Worm (Caenorhabditis elegans): ENCODE results near the gene srbc-21.

The srbc-21 gene

DNA sequence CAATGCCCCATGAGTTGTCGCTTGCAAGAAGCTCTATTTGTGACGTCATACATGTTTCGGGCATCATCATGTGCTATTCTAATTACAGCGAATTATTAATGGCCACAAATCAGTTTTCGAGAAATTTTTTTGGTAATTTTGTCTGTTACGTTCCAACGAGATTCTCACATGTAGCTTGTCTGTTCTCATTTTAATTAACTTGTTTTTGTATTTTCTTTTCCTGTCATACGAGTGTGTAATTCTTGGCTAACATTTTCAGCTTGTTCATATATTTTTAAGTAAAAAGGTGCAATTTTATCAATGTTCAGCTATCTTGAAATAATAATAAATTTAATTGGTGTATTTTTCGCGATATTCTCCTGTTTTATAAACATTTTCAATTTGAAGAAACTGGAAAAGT lies at the start of gene srbc-21:
srbc-21 (plus strand) TSS at position 301 of the 400 bp plus-strand sequence.
- no peak for TF ChIP-seq nhr-25 (tag; optimal IDR thresholded peaks at IDR 0.05; ENCODE audit: borderline replicate concordance, insufficient read depth)
- TF ChIP-seq Y75B8A.6 (GFP tag; IDR thresholded peaks at IDR 0.05) = no peak
- no peak for TF ChIP-seq duxl-1 (tag; optimal IDR thresholded peaks at IDR 0.05; ENCODE audit: poor library complexity)
- no peak for TF ChIP-seq R02D3.7 (tag; optimal IDR thresholded peaks at IDR 0.05)
- no peak for TF ChIP-seq mep-1 (tag; optimal IDR thresholded peaks at IDR 0.05)
- no peak for TF ChIP-seq F26F4.8 (GFP tag; conservative IDR thresholded peaks at IDR 0.05)
- TF ChIP-seq fkh-10 (GFP tag; optimal IDR thresholded peaks at IDR 0.05) = no peak
- TF ChIP-seq hif-1 (tag; optimal IDR thresholded peaks at IDR 0.05) = no peak
- TF ChIP-seq zfp-3 (GFP tag; conservative IDR thresholded peaks at IDR 0.05) = no peak
- no peak for TF ChIP-seq pqm-1 (tag; optimal IDR thresholded peaks at IDR 0.05)
- TF ChIP-seq mxl-3 (GFP tag; optimal IDR thresholded peaks at IDR 0.05) = no peak
- no peak for TF ChIP-seq spr-3 (GFP tag; optimal IDR thresholded peaks at IDR 0.05)
- no peak for TF ChIP-seq nhr-111 (GFP tag; optimal IDR thresholded peaks at IDR 0.05)
- TF ChIP-seq daf-8 (GFP tag; IDR thresholded peaks at IDR 0.05) = no peak
- TF ChIP-seq nhr-237 (tag; optimal IDR thresholded peaks at IDR 0.05) = no peak
- no peak for TF ChIP-seq saeg-2 (GFP tag; IDR thresholded peaks at IDR 0.05)
- no peak for TF ChIP-seq madf-5 (GFP tag; IDR thresholded peaks at IDR 0.05)

DNA sequence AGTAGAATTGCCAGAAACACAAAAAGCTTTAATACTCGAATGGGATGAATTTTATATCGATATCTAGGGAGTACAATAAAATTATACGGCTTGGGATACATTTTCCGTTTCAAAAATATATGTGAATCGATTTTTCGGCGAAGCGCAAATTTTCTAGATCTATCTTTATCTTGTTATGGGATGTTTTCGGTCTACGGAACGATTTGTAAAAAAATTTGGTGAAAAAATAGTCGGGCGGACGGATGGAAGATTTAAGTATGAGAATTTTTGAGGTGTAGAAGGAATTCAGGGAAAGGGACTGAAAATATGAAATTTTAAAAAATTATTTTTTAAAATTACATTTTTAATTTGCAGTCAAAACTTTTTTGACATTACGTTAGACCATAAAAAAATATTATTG lies 49.4 kb upstream of the srbc-21 start, which contains the start of gene F22F7.4:
F22F7.4 (minus strand) TSS at position 101 of the 400 bp plus-strand sequence.
- TF ChIP-seq D1046.2 (GFP tag; IDR thresholded peaks at IDR 0.05) = no peak
- TF ChIP-seq Y75B8A.6 (GFP tag; IDR thresholded peaks at IDR 0.05) = no peak
- no peak for TF ChIP-seq unc-39 (tag; optimal IDR thresholded peaks at IDR 0.05)
- TF ChIP-seq rbr-2 (tag; optimal IDR thresholded peaks at IDR 0.05) = no peak
- no peak for TF ChIP-seq nhr-42 (GFP tag; IDR thresholded peaks at IDR 0.05)
- no peak for TF ChIP-seq pqm-1 (tag; optimal IDR thresholded peaks at IDR 0.05)
- TF ChIP-seq madf-5 (GFP tag; IDR thresholded peaks at IDR 0.05) = no peak
- no peak for TF ChIP-seq dve-1 (tag; optimal IDR thresholded peaks at IDR 0.05; ENCODE audit: insufficient read depth)
- TF ChIP-seq lsy-2 (tag; optimal IDR thresholded peaks at IDR 0.05) = no peak
- TF ChIP-seq vab-7 (GFP tag; IDR thresholded peaks at IDR 0.05) = no peak
- TF ChIP-seq ceh-82 (tag; optimal IDR thresholded peaks at IDR 0.05) = no peak
- TF ChIP-seq mep-1 (tag; optimal IDR thresholded peaks at IDR 0.05) = no peak
- TF ChIP-seq ceh-44 (GFP tag; IDR thresholded peaks at IDR 0.05) = no peak
- TF ChIP-seq mxl-3 (GFP tag; optimal IDR thresholded peaks at IDR 0.05) = no peak
- TF ChIP-seq Y48G9A.11 (GFP tag; IDR thresholded peaks at IDR 0.05) = no peak
- no peak for TF ChIP-seq ztf-11 (tag; optimal IDR thresholded peaks at IDR 0.05)
- TF ChIP-seq ceh-28 (tag; optimal IDR thresholded peaks at IDR 0.05) = no peak
- no peak for TF ChIP-seq madf-9 (GFP tag; conservative IDR thresholded peaks at IDR 0.05)
- TF ChIP-seq mdt-29 (GFP tag; IDR thresholded peaks at IDR 0.05) = no peak
- TF ChIP-seq daf-12 (tag; optimal IDR thresholded peaks at IDR 0.05) = no peak

DNA sequence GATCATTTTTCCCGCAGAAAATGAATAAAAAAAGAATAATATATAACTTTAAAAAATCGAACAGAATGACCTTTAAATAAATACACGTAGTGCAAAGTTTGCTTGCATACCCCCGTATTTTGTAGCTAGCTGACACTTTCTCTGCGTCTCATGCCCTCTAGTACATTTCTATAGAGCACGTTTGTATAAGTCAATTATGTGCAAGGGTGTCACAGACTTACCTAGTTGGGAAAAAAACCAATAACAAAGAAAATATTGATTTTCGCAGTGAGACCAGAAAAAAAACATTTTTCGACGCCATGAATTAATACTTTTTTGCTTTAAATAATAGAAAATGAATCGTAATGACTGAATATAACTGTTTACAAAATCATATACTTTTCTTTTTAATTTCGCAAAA lies 46.0 kb upstream of the srbc-21 start, which contains the start of gene ckb-4:
ckb-4 (minus strand) TSS at position 140 of the 400 bp plus-strand sequence.
- TF ChIP-seq hif-1 (tag; optimal IDR thresholded peaks at IDR 0.05) = peak in 1 of 2 experiments; percentile 2
- TF ChIP-seq pqm-1 (tag; optimal IDR thresholded peaks at IDR 0.05) = peak; percentile 4
- no peak for TF ChIP-seq daf-12 (tag; optimal IDR thresholded peaks at IDR 0.05)
- TF ChIP-seq lin-13 (GFP tag; optimal IDR thresholded peaks at IDR 0.05) = peak; percentile 26
- TF ChIP-seq set-16 (GFP tag; IDR thresholded peaks at IDR 0.05) = no peak
- TF ChIP-seq nhr-77 (tag; optimal IDR thresholded peaks at IDR 0.05) = peak; percentile 10
- peak; percentile 32 for TF ChIP-seq dpl-1 (GFP tag; optimal IDR thresholded peaks at IDR 0.05)
- peak; percentile 15 for TF ChIP-seq nhr-11 (tag; optimal IDR thresholded peaks at IDR 0.05)
- no peak for TF ChIP-seq mxl-3 (GFP tag; optimal IDR thresholded peaks at IDR 0.05)
- no peak for TF ChIP-seq fos-1 (tag; optimal IDR thresholded peaks at IDR 0.05)
- no peak for TF ChIP-seq hmg-1.1 (GFP tag; IDR thresholded peaks at IDR 0.05)
- TF ChIP-seq daf-16 (GFP tag; optimal IDR thresholded peaks at IDR 0.05) = no peak
- TF ChIP-seq daf-16 (tag; optimal IDR thresholded peaks at IDR 0.05) = no peak
- TF ChIP-seq pha-4 (GFP tag; IDR thresholded peaks at IDR 0.05) = no peak
- peak; percentile 44 for TF ChIP-seq pha-4 (tag; optimal IDR thresholded peaks at IDR 0.05)
- no peak for TF ChIP-seq ZK546.5 (tag; optimal IDR thresholded peaks at IDR 0.05)
- no peak for TF ChIP-seq zfp-3 (GFP tag; conservative IDR thresholded peaks at IDR 0.05)
- TF ChIP-seq lir-3 (tag; optimal IDR thresholded peaks at IDR 0.05) = no peak
- no peak for TF ChIP-seq ceh-20 (GFP tag; IDR thresholded peaks at IDR 0.05)
- TF ChIP-seq vab-7 (GFP tag; IDR thresholded peaks at IDR 0.05) = no peak
- TF ChIP-seq nhr-6 (tag; optimal IDR thresholded peaks at IDR 0.05) = peak; percentile 39
- TF ChIP-seq nhr-28 (tag; optimal IDR thresholded peaks at IDR 0.05) = peak; percentile 95
- no peak for TF ChIP-seq spr-1 (tag; optimal IDR thresholded peaks at IDR 0.05)
- TF ChIP-seq F10B5.3 (tag; optimal IDR thresholded peaks at IDR 0.05) = no peak

Measured in whole organism, L4 larva.